Fruit fly (Drosophila melanogaster) whole organism, embryonic: ENCODE data around the gene dlp.

Source experiments
- Atf3 ChIP-seq: fragments of 200-800 bp; sonication (Bioruptor generic); optimal IDR thresholded peaks from 3 replicates; lab custom pipeline; 2016; ENCODE audit warnings: missing biosample characterization, missing genetic modification characterization
- CG10209 ChIP-seq: fragments of 200-800 bp; sonication (Bioruptor generic); optimal IDR thresholded peaks from 3 replicates; lab custom pipeline; 2017; ENCODE audit warnings: missing biosample characterization, mild to moderate bottlenecking, missing genetic modification characterization, missing genetic modification reagents
- CG18262 ChIP-seq: fragments of 200-800 bp; optimal IDR thresholded peaks from 3 replicates; lab custom pipeline; 2019; ENCODE audit warnings: missing biosample characterization, mild to moderate bottlenecking, missing genetic modification characterization, moderate library complexity
- CG32532 ChIP-seq: fragments of 200-800 bp; sonication (Bioruptor generic); IDR thresholded peaks from 2 replicates; pipeline ENCODE4 v1.3.6; 2022; ENCODE audit warnings: missing biosample characterization, missing genetic modification characterization
- CG3281 ChIP-seq: fragments of 200-800 bp; sonication (Bioruptor generic); optimal IDR thresholded peaks from 3 replicates; lab custom pipeline; 2017; ENCODE audit warnings: missing biosample characterization, mild to moderate bottlenecking, missing genetic modification characterization
- CG4404 ChIP-seq: fragments of 200-800 bp; sonication (Bioruptor generic); IDR thresholded peaks from 2 replicates; pipeline ENCODE4 v1.3.6; 2022; ENCODE audit warnings: missing biosample characterization, missing genetic modification characterization
- CG4707 ChIP-seq: fragments of 200-800 bp; sonication (Bioruptor generic); optimal IDR thresholded peaks from 2 replicates; lab custom pipeline; 2018; ENCODE audit warnings: missing biosample characterization, mild to moderate bottlenecking, missing genetic modification characterization, moderate library complexity
- CG6683 ChIP-seq: fragments of 200-800 bp; sonication (Bioruptor generic); optimal IDR thresholded peaks from 2 replicates; lab custom pipeline; 2017; ENCODE audit warnings: missing biosample characterization, mild to moderate bottlenecking, missing genetic modification characterization, missing genetic modification reagents
- CG7745 ChIP-seq: fragments of 200-800 bp; sonication (Bioruptor generic); optimal IDR thresholded peaks from 2 replicates; lab custom pipeline; 2018; ENCODE audit warnings: missing biosample characterization, mild to moderate bottlenecking, missing genetic modification characterization, moderate library complexity
- CG8924 ChIP-seq: fragments of 200-800 bp; optimal IDR thresholded peaks from 3 replicates; lab custom pipeline; 2019; ENCODE audit warnings: missing biosample characterization, mild to moderate bottlenecking, missing genetic modification characterization, moderate library complexity
- CkIIα-i1 ChIP-seq: fragments of 200-800 bp; sonication (Bioruptor generic); IDR thresholded peaks from 2 replicates; pipeline ENCODE4 v1.3.6; 2022; ENCODE audit warnings: missing biosample characterization, missing genetic modification characterization
- D19A ChIP-seq: fragments of 200-800 bp; optimal IDR thresholded peaks from 3 replicates; lab custom pipeline; 2019; ENCODE audit warnings: missing biosample characterization, mild to moderate bottlenecking, missing genetic modification characterization, moderate library complexity
- Drgx ChIP-seq: fragments of 200-800 bp; sonication (Bioruptor generic); IDR thresholded peaks from 2 replicates; pipeline ENCODE4 v1.3.6; 2022; ENCODE audit warnings: missing biosample characterization, missing genetic modification characterization
- Hmx ChIP-seq: fragments of 200-800 bp; sonication (Bioruptor generic); optimal IDR thresholded peaks from 2 replicates; lab custom pipeline; 2016; ENCODE audit warnings: missing biosample characterization, missing genetic modification characterization
- MBD-R2 ChIP-seq: fragments of 200-800 bp; sonication (Bioruptor generic); IDR thresholded peaks from 2 replicates; pipeline ENCODE4 v1.3.6; 2022; ENCODE audit warnings: missing biosample characterization, missing genetic modification characterization
- MESR4 ChIP-seq: fragments of 200-800 bp; sonication (Bioruptor generic); optimal IDR thresholded peaks from 2 replicates; lab custom pipeline; 2018; ENCODE audit warnings: missing biosample characterization, mild to moderate bottlenecking, missing genetic modification characterization, moderate library complexity
- MTF-1 ChIP-seq: fragments of 200-800 bp; sonication (Bioruptor generic); optimal IDR thresholded peaks from 2 replicates; lab custom pipeline; 2018; ENCODE audit warnings: missing biosample characterization, mild to moderate bottlenecking, missing genetic modification characterization, borderline replicate concordance
- Med ChIP-seq: fragments of 200-800 bp; sonication (Bioruptor generic); peaks from one replicate; lab custom pipeline; 2016; ENCODE audit warnings: missing biosample characterization, missing genetic modification characterization, mild to moderate bottlenecking, inconsistent platforms, moderate library complexity
- Mes4 ChIP-seq: fragments of 200-800 bp; sonication (Bioruptor generic); optimal IDR thresholded peaks from 2 replicates; lab custom pipeline; 2016; ENCODE audit warnings: missing biosample characterization, missing genetic modification characterization
- Poxn ChIP-seq: fragments of 200-800 bp; sonication (Bioruptor generic); IDR thresholded peaks from 2 replicates; pipeline ENCODE4 v1.3.6; 2022; ENCODE audit warnings: missing biosample characterization, missing genetic modification characterization
- Ravus ChIP-seq: fragments of 200-800 bp; sonication (Bioruptor generic); IDR thresholded peaks from 2 replicates; pipeline ENCODE4 v1.3.6; 2022; ENCODE audit warnings: missing biosample characterization, missing genetic modification characterization
- Ssrp ChIP-seq: fragments of 200-800 bp; sonication (Bioruptor generic); optimal IDR thresholded peaks from 2 replicates; lab custom pipeline; 2018; ENCODE audit warnings: missing biosample characterization, mild to moderate bottlenecking, missing genetic modification characterization, moderate library complexity
- Tbp ChIP-seq: fragments of >200 bp; optimal IDR thresholded peaks from 2 replicates; lab custom pipeline; 2018; ENCODE audit warnings: missing biosample characterization, missing genetic modification characterization
- Trl ChIP-seq, 3 experiments: fragments of >200 bp in 2 of 3; fragments of 200-800 bp in 1 of 3; sonication (Bioruptor generic) in 1 of 3; optimal IDR thresholded peaks; 2 replicates in 1 of 3; 3 replicates in 2 of 3; lab custom pipeline; 2016 to 2017; ENCODE audit warnings: missing biosample characterization in 1 of 3, missing genetic modification characterization in 1 of 3
- bbx ChIP-seq: fragments of 200-800 bp; sonication (Bioruptor generic); IDR thresholded peaks from 2 replicates; pipeline ENCODE4 v1.3.6; 2022; ENCODE audit warnings: missing biosample characterization, missing genetic modification characterization; ENCODE audit not compliant: partially characterized antibody
- ci ChIP-seq: fragments of 200-800 bp; sonication (Bioruptor generic); IDR thresholded peaks from 3 replicates; pipeline ENCODE4 v1.3.6; 2022; ENCODE audit warnings: missing biosample characterization, missing genetic modification characterization
- crp ChIP-seq, 2 experiments: fragments of 200-800 bp; sonication (Bioruptor generic); optimal IDR thresholded peaks; 2 replicates in 1 of 2; 3 replicates in 1 of 2; lab custom pipeline; 2017; ENCODE audit warnings: missing biosample characterization in 2 of 2, missing genetic modification characterization in 2 of 2, mild to moderate bottlenecking in 1 of 2, moderate library complexity in 1 of 2
- en ChIP-seq: fragments of 200-800 bp; sonication (Bioruptor generic); optimal IDR thresholded peaks from 2 replicates; lab custom pipeline; 2016; ENCODE audit warnings: missing biosample characterization, missing genetic modification characterization
- exex ChIP-seq: fragments of 200-800 bp; sonication (Bioruptor generic); optimal IDR thresholded peaks from 4 replicates; lab custom pipeline; 2018; ENCODE audit warnings: missing biosample characterization, mild to moderate bottlenecking, missing genetic modification characterization, moderate library complexity
- fd3F ChIP-seq: fragments of 200-800 bp; sonication (Bioruptor generic); optimal IDR thresholded peaks from 2 replicates; lab custom pipeline; 2018; ENCODE audit warnings: missing biosample characterization, mild to moderate bottlenecking, missing genetic modification characterization, moderate library complexity
- inv ChIP-seq: fragments of 200-800 bp; sonication (Bioruptor generic); IDR thresholded peaks from 2 replicates; pipeline ENCODE4 v1.3.6; 2022; ENCODE audit warnings: missing biosample characterization, missing genetic modification characterization; ENCODE audit not compliant: partially characterized antibody
- kay ChIP-seq: fragments of 200-800 bp; sonication (Bioruptor generic); optimal IDR thresholded peaks from 2 replicates; lab custom pipeline; 2016; ENCODE audit warnings: missing biosample characterization, missing genetic modification characterization
- org-1 ChIP-seq: fragments of 200-800 bp; sonication (Bioruptor generic); optimal IDR thresholded peaks from 2 replicates; lab custom pipeline; 2017; ENCODE audit warnings: missing biosample characterization, missing genetic modification characterization
- pb ChIP-seq: fragments of 200-800 bp; sonication (Bioruptor generic); optimal IDR thresholded peaks from 3 replicates; lab custom pipeline; 2016; ENCODE audit warnings: missing biosample characterization, missing genetic modification characterization
- pho ChIP-seq: fragments of 200-800 bp; sonication (Bioruptor generic); optimal IDR thresholded peaks from 2 replicates; lab custom pipeline; 2016; ENCODE audit warnings: missing biosample characterization, missing genetic modification characterization
- psq ChIP-seq: fragments of 200-800 bp; sonication (Bioruptor generic); optimal IDR thresholded peaks from 2 replicates; lab custom pipeline; 2017; ENCODE audit warnings: missing biosample characterization, missing genetic modification characterization
- ro ChIP-seq: fragments of 200-800 bp; sonication (Bioruptor generic); IDR thresholded peaks from 2 replicates; pipeline ENCODE4 v1.3.6; 2022; ENCODE audit warnings: missing biosample characterization, missing genetic modification characterization
- run ChIP-seq: fragments of 200-800 bp; sonication (Bioruptor generic); optimal IDR thresholded peaks from 3 replicates; lab custom pipeline; 2018; ENCODE audit warnings: missing biosample characterization, mild to moderate bottlenecking, missing genetic modification characterization
- scrt ChIP-seq: fragments of 200-800 bp; sonication (Bioruptor generic); optimal IDR thresholded peaks from 2 replicates; lab custom pipeline; 2018; ENCODE audit warnings: missing biosample characterization, mild to moderate bottlenecking, missing genetic modification characterization, moderate library complexity
- sd ChIP-seq: fragments of 200-800 bp; sonication (Bioruptor generic); optimal IDR thresholded peaks from 3 replicates; lab custom pipeline; 2018; ENCODE audit warnings: missing biosample characterization, mild to moderate bottlenecking, missing genetic modification characterization, moderate library complexity
- sima ChIP-seq: fragments of 200-800 bp; sonication (Bioruptor generic); optimal IDR thresholded peaks from 2 replicates; lab custom pipeline; 2016; ENCODE audit warnings: missing biosample characterization, missing genetic modification characterization
- sqz ChIP-seq: fragments of 200-800 bp; sonication (Bioruptor generic); optimal IDR thresholded peaks from 3 replicates; lab custom pipeline; 2018; ENCODE audit warnings: missing biosample characterization, mild to moderate bottlenecking, missing genetic modification characterization
- tap ChIP-seq: fragments of 200-800 bp; optimal IDR thresholded peaks from 3 replicates; lab custom pipeline; 2019; ENCODE audit warnings: missing biosample characterization, mild to moderate bottlenecking, missing genetic modification characterization, moderate library complexity
- z ChIP-seq: fragments of 200-800 bp; sonication (Bioruptor generic); IDR thresholded peaks from 3 replicates; pipeline ENCODE4 v1.3.6; 2022; ENCODE audit warnings: missing biosample characterization, missing genetic modification characterization

Gene dlp

dm6 chr3L:14681504-14681903 lies 49.1 kb downstream of the dlp start (continued):
- TF ChIP-seq CG3281 (GFP tag; lab: Kevin White, UChicago) (no peak), Trl (optimal IDR thresholded peaks at IDR 0.05; lab: Kevin White, UChicago) (peak; percentile 21 to 25), Trl (GFP tag; optimal IDR thresholded peaks at IDR 0.05; lab: Kevin White, UChicago) (no peak), sima (GFP tag; lab: Kevin White, UChicago) (no peak), psq (GFP tag; lab: Kevin White, UChicago) (no peak), run (tag; lab: Kevin White, UChicago) (no peak), crp (GFP tag; optimal IDR thresholded peaks at IDR 0.05; lab: Kevin White, UChicago) (peak in 1 of 2 experiments; percentile 17), kay (no peak), MTF-1 (no peak), CG4707 (GFP tag; lab: Kevin White, UChicago) (no peak), MESR4 (no peak), CG4404 (GFP tag; lab: Robert Waterston, UW) (no peak), scrt (peak; percentile 2), D19A (tag; lab: Kevin White, UChicago) (no peak), sqz (GFP tag; lab: Kevin White, UChicago) (peak; percentile 77), MBD-R2 (GFP tag; lab: Robert Waterston, UW) (no peak), z (GFP tag; lab: Robert Waterston, UW) (peak; percentile 94), bbx (GFP tag; lab: Robert Waterston, UW) (no peak), sd (tag; lab: Kevin White, UChicago) (no peak), CG6683 (GFP tag; lab: Kevin White, UChicago) (no peak), Ravus (no peak), Hmx (no peak), inv (GFP tag; lab: Robert Waterston, UW) (no peak), CG7745 (tag; lab: Kevin White, UChicago) (no peak), fd3F (GFP tag; lab: Kevin White, UChicago) (no peak), CG8924 (no peak), exex (tag; lab: Kevin White, UChicago) (no peak), tap (no peak), ro (GFP tag; lab: Robert Waterston, UW) (no peak), pho (GFP tag; lab: Kevin White, UChicago) (no peak), Drgx (peak; percentile 37; the same call in 1 of the 2 replicates)

dm6 chr3L:14684468-14684867 lies 52.1 kb downstream of the dlp start, which contains the start of gene Dnaaf6:
TSS of gene Dnaaf6 (plus strand) at chr3L:14684768.
- TF ChIP-seq Med (GFP tag; lab: Kevin White, UChicago) (no peak), Ssrp (tag; lab: Kevin White, UChicago) (no peak), en (GFP tag; lab: Kevin White, UChicago) (no peak), ci (no peak), Atf3 (no peak), CG32532 (GFP tag; lab: Robert Waterston, UW) (no peak), CG18262 (tag; lab: Kevin White, UChicago) (no peak), Poxn (GFP tag; lab: Robert Waterston, UW) (no peak), org-1 (GFP tag; lab: Kevin White, UChicago) (no peak), z (GFP tag; lab: Robert Waterston, UW) (no peak), CkIIα-i1 (GFP tag; lab: Robert Waterston, UW) (no peak), CG10209 (no peak), pb (GFP tag; lab: Kevin White, UChicago) (no peak), Tbp (GFP tag; lab: Kevin White, UChicago) (no peak), Mes4 (GFP tag; lab: Kevin White, UChicago) (no peak)
